Fruit fly (Drosophila melanogaster): Measurements from ENCODE around the gene sstn.

The sstn gene

DNA sequence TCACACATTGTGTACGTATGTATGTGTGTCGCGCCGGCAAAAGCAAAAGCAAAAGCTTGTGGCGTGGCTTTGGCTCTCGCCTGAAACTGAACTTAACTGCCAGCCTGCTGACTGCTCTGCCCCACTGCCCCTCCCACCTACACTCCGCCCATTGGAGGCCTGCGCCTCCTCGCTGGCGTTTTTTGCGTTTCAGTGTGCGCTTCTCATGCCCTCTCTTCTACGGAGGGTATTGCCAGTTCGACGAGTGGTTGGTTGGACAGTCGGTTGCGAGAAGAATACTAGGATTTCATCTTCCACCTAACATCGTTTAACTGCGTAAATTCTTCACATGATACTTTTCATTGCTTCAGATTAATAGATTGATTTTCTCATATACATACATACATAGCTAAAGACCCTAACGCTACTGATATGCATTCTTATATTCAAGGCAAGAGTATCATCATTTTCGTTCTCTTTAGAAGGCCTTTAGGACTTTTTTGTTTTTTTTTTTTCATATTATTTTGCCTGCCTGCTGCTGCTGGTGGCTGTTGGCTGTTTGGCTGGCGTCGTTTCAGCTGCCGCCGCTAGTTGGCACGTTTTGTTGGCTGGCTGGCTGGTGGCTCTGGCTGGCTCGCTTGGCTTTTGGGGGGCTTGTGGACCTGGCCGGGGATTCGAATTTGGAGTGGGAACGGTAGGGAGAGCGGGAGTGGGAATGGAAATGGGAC is 10.5 kb upstream of the sstn start (continued):
- TF ChIP-seq bbx (GFP tag; IDR thresholded peaks at IDR 0.05; ENCODE audit: partially characterized antibody) (no peak), Hsf (GFP tag; optimal IDR thresholded peaks at IDR 0.05) (peak; percentile 68), CG14014 (GFP tag; IDR thresholded peaks at IDR 0.05) (peak; percentile 59; the same call in 1 of the 2 replicates), unpg (GFP tag; optimal IDR thresholded peaks at IDR 0.05) (peak; percentile 47), CG4424 (GFP tag; optimal IDR thresholded peaks at IDR 0.05) (peak; percentile 47), CG12236 (GFP tag; optimal IDR thresholded peaks at IDR 0.05) (peak; percentile 23), toy (GFP tag; IDR thresholded peaks at IDR 0.05) (no peak), Hr51 (GFP tag; optimal IDR thresholded peaks at IDR 0.05) (peak in 1 of 2 experiments; percentile 69), D (optimal IDR thresholded peaks at IDR 0.05) (no peak), D (GFP tag; optimal IDR thresholded peaks at IDR 0.05) (peak; percentile 6), Camta (GFP tag; optimal IDR thresholded peaks at IDR 0.05) (peak; percentile 45), CG8765 (GFP tag; IDR thresholded peaks at IDR 0.05) (no peak), shn (GFP tag; optimal IDR thresholded peaks at IDR 0.05) (peak; percentile 64), emc (GFP tag; optimal IDR thresholded peaks at IDR 0.05) (peak; percentile 21), Dad (GFP tag; optimal IDR thresholded peaks at IDR 0.05) (peak; percentile 35), gt (GFP tag; IDR thresholded peaks at IDR 0.05) (0 out of 2 replicates have a peak, but pooled peaks have one; percentile 61), CG15011 (GFP tag; optimal IDR thresholded peaks at IDR 0.05) (peak; percentile 34), pum (GFP tag; optimal IDR thresholded peaks at IDR 0.05) (peak; percentile 56), btn (GFP tag; optimal IDR thresholded peaks at IDR 0.05) (no peak), Pdp1 (GFP tag; optimal IDR thresholded peaks at IDR 0.05) (peak; percentile 37 to 67), ems (GFP tag; optimal IDR thresholded peaks at IDR 0.05) (peak; percentile 9), E2f2 (GFP tag; IDR thresholded peaks at IDR 0.05) (peak; percentile 33), Hmr (GFP tag; optimal IDR thresholded peaks at IDR 0.05) (peak; percentile 77), CG18619 (GFP tag; optimal IDR thresholded peaks at IDR 0.05) (peak; percentile 56), CG30431 (GFP tag; optimal IDR thresholded peaks at IDR 0.05) (peak; percentile 28), Fer3 (tag; optimal IDR thresholded peaks at IDR 0.05) (peak; percentile 42), exex (tag; optimal IDR thresholded peaks at IDR 0.05) (no peak), crol (GFP tag; IDR thresholded peaks at IDR 0.05) (peak; percentile 77), Atf6 (GFP tag; IDR thresholded peaks at IDR 0.05) (peak; percentile 53; the same call in 1 of the 2 replicates), luna (GFP tag; optimal IDR thresholded peaks at IDR 0.05) (peak; percentile 32), tgo (GFP tag; IDR thresholded peaks at IDR 0.05) (no peak; the same call in 1 of the 3 replicates), dm (GFP tag; optimal IDR thresholded peaks at IDR 0.05) (no peak), CG7556 (GFP tag; optimal IDR thresholded peaks at IDR 0.05) (peak; percentile 81), CG13287 (GFP tag; IDR thresholded peaks at IDR 0.05; ENCODE audit: partially characterized antibody) (0 out of 2 replicates have a peak, but pooled peaks have one; percentile 3), yki (optimal IDR thresholded peaks at IDR 0.05) (no peak), tap (tag; optimal IDR thresholded peaks at IDR 0.05) (peak; percentile 28), CG11560 (tag; IDR thresholded peaks at IDR 0.05) (peak; percentile 45; the same call in 1 of the 3 replicates), prd (optimal IDR thresholded peaks at IDR 0.05) (no peak), prd (GFP tag; IDR thresholded peaks at IDR 0.05) (peak; percentile 72; the same call in 2 of the 3 replicates), HHEX (GFP tag; optimal IDR thresholded peaks at IDR 0.05) (peak; percentile 51), bcd (GFP tag; optimal IDR thresholded peaks at IDR 0.05) (peak; percentile 52), ato (GFP tag; IDR thresholded peaks at IDR 0.05; ENCODE audit: partially characterized antibody) (no peak), Ssrp (tag; optimal IDR thresholded peaks at IDR 0.05) (peak; percentile 51), CG1832 (GFP tag; optimal IDR thresholded peaks at IDR 0.05) (no peak), Gsc (GFP tag; IDR thresholded peaks at IDR 0.05) (0 out of 2 replicates have a peak, but pooled peaks have one; percentile 36), phol (tag; optimal IDR thresholded peaks at IDR 0.05) (peak; percentile 23), bab2 (GFP tag; optimal IDR thresholded peaks at IDR 0.05) (peak; percentile 41), seq (GFP tag; IDR thresholded peaks at IDR 0.05) (no peak), ac (GFP tag; optimal IDR thresholded peaks at IDR 0.05) (no peak), Hand (GFP tag; optimal IDR thresholded peaks at IDR 0.05) (peak; percentile 24)
